Worm (Caenorhabditis elegans): ENCODE results near the gene sec-61.G.
A peak's percentile ranks its signal among the peaks of the same experiment; 100 is the strongest.

The sec-61.G gene

ce11 chrV:10894601-10895000, 2.3 kb downstream of the sec-61.G start, which contains the start of the genes F32D8.14 and F32D8.5:
TSS of gene F32D8.14 (minus strand) at chrV:10894788.
TSS of gene F32D8.5 (plus strand) at chrV:10894800.
- TF ChIP-seq ham-2 (GFP tag; optimal IDR thresholded peaks at IDR 0.05) (no peak), ceh-39 (tag; optimal IDR thresholded peaks at IDR 0.05) (peak; percentile 2), lin-13 (tag; optimal IDR thresholded peaks at IDR 0.05) (peak; percentile 19), ces-1 (GFP tag; optimal IDR thresholded peaks at IDR 0.05) (peak; percentile 65), pha-4 (tag; optimal IDR thresholded peaks at IDR 0.05) (peak; percentile 76), ztf-11 (tag; optimal IDR thresholded peaks at IDR 0.05) (no peak), sptf-1 (tag; optimal IDR thresholded peaks at IDR 0.05) (peak; percentile 47), cnd-1 (tag; optimal IDR thresholded peaks at IDR 0.05) (peak; percentile 7), nhr-28 (tag; optimal IDR thresholded peaks at IDR 0.05) (no peak), elt-1 (tag; optimal IDR thresholded peaks at IDR 0.05; ENCODE audit: borderline replicate concordance, insufficient read depth) (peak; percentile 37), tbx-8 (GFP tag; optimal IDR thresholded peaks at IDR 0.05) (no peak), mep-1 (tag; optimal IDR thresholded peaks at IDR 0.05) (peak; percentile 60), nhr-2 (tag; optimal IDR thresholded peaks at IDR 0.05) (no peak), M03D4.4 (tag; optimal IDR thresholded peaks at IDR 0.05) (no peak), lsy-2 (tag; optimal IDR thresholded peaks at IDR 0.05) (peak; percentile 53), unc-39 (tag; optimal IDR thresholded peaks at IDR 0.05) (no peak), ceh-43 (GFP tag; optimal IDR thresholded peaks at IDR 0.05) (no peak), nhr-237 (tag; optimal IDR thresholded peaks at IDR 0.05) (peak; percentile 69), lin-32 (GFP tag; optimal IDR thresholded peaks at IDR 0.05) (no peak), bed-3 (GFP tag; optimal IDR thresholded peaks at IDR 0.05) (no peak), unc-62 (GFP tag; optimal IDR thresholded peaks at IDR 0.05) (peak; percentile 47)

- TF ChIP-seq unc-39 (tag; optimal IDR thresholded peaks at IDR 0.05) (no peak), hlh-1 (tag; optimal IDR thresholded peaks at IDR 0.05) (no peak), unc-62 (GFP tag; optimal IDR thresholded peaks at IDR 0.05) (no peak), elt-3 (tag; optimal IDR thresholded peaks at IDR 0.05) (no peak), mab-5 (tag; optimal IDR thresholded peaks at IDR 0.05) (no peak), elt-1 (tag; optimal IDR thresholded peaks at IDR 0.05; ENCODE audit: borderline replicate concordance, insufficient read depth) (no peak)
Observed at ce11 chrV:10893510-10894128, 3.3 kb downstream of the sec-61.G start, which contains the start of gene F32D8.4. TSS of gene F32D8.4 (minus strand) at chrV:10893560.

- TF ChIP-seq lin-32 (GFP tag; optimal IDR thresholded peaks at IDR 0.05), result no peak
- no peak for TF ChIP-seq ceh-39 (tag; optimal IDR thresholded peaks at IDR 0.05)
- TF ChIP-seq sptf-1 (tag; optimal IDR thresholded peaks at IDR 0.05), result no peak
- TF ChIP-seq tbx-8 (GFP tag; optimal IDR thresholded peaks at IDR 0.05), result no peak
- TF ChIP-seq mls-2 (tag; optimal IDR thresholded peaks at IDR 0.05), result no peak
- TF ChIP-seq bed-3 (GFP tag; optimal IDR thresholded peaks at IDR 0.05), result no peak
- no peak for TF ChIP-seq mep-1 (tag; optimal IDR thresholded peaks at IDR 0.05)
- TF ChIP-seq unc-62 (GFP tag; optimal IDR thresholded peaks at IDR 0.05), result no peak
- no peak for TF ChIP-seq ces-1 (GFP tag; optimal IDR thresholded peaks at IDR 0.05)
- no peak for TF ChIP-seq drap-1 (GFP tag; optimal IDR thresholded peaks at IDR 0.05)
Observed at ce11 chrV:10890980-10891379, 6.0 kb downstream of the sec-61.G start, which contains the start of gene F32D8.12. TSS of gene F32D8.12 (minus strand) at chrV:10891027.

- TF ChIP-seq M03D4.4 (tag; optimal IDR thresholded peaks at IDR 0.05) (no peak), lsy-2 (tag; optimal IDR thresholded peaks at IDR 0.05) (no peak), cnd-1 (tag; optimal IDR thresholded peaks at IDR 0.05) (no peak), nhr-2 (tag; optimal IDR thresholded peaks at IDR 0.05) (no peak), mls-2 (tag; optimal IDR thresholded peaks at IDR 0.05) (no peak), lin-32 (GFP tag; optimal IDR thresholded peaks at IDR 0.05) (no peak), mab-5 (tag; optimal IDR thresholded peaks at IDR 0.05) (no peak), lin-13 (tag; optimal IDR thresholded peaks at IDR 0.05) (no peak), zip-8 (tag; optimal IDR thresholded peaks at IDR 0.05) (no peak), sem-2 (GFP tag; optimal IDR thresholded peaks at IDR 0.05) (no peak)
Observed at ce11 chrV:10889774-10890173, 7.2 kb downstream of the sec-61.G start.

- TF ChIP-seq M03D4.4 (tag; optimal IDR thresholded peaks at IDR 0.05) (no peak), unc-120 (tag; optimal IDR thresholded peaks at IDR 0.05; ENCODE audit: poor library complexity, severe bottlenecking) (no peak), tbx-8 (GFP tag; optimal IDR thresholded peaks at IDR 0.05) (no peak), ztf-11 (tag; optimal IDR thresholded peaks at IDR 0.05) (no peak), nhr-2 (tag; optimal IDR thresholded peaks at IDR 0.05) (no peak), nhr-12 (tag; optimal IDR thresholded peaks at IDR 0.05) (no peak), unc-62 (GFP tag; optimal IDR thresholded peaks at IDR 0.05) (no peak), pha-4 (tag; optimal IDR thresholded peaks at IDR 0.05) (no peak), elt-1 (tag; optimal IDR thresholded peaks at IDR 0.05; ENCODE audit: borderline replicate concordance, insufficient read depth) (no peak), lsy-2 (tag; optimal IDR thresholded peaks at IDR 0.05) (no peak), hlh-1 (tag; optimal IDR thresholded peaks at IDR 0.05) (no peak), nhr-237 (tag; optimal IDR thresholded peaks at IDR 0.05) (no peak), ces-1 (GFP tag; optimal IDR thresholded peaks at IDR 0.05) (no peak), cnd-1 (tag; optimal IDR thresholded peaks at IDR 0.05) (no peak), lin-13 (tag; optimal IDR thresholded peaks at IDR 0.05) (no peak), nhr-28 (tag; optimal IDR thresholded peaks at IDR 0.05) (no peak), sptf-1 (tag; optimal IDR thresholded peaks at IDR 0.05) (no peak)
Observed at ce11 chrV:10889036-10889435, 7.9 kb downstream of the sec-61.G start, which contains the start of gene F32D8.11. TSS of gene F32D8.11 (minus strand) at chrV:10889136.
